Worm (Caenorhabditis elegans): Measurements from ENCODE around the gene srd-40.

DNA sequence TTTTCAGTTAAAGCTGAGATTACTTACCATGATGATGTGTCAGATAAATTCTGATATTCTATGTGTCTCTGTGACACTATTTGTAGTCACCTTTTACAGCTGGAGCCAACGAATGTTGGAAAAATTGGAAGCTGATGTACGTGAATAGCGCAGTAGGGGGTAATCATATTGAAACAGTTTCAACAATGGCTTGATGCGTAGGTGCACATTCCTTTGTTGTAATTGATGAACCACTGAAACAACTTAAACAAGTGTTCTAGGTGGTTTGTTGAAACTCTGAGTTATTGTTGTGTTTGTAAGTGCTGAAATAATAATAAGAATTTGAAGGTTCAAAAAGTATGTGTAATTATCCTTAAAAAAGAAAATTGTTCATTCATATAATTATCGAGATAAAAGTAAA is 33.0 kb downstream of the srd-40 start, which contains the start of gene nspc-12:
- no peak for TF ChIP-seq snpc-4 (tag; optimal IDR thresholded peaks at IDR 0.05)
- no peak for TF ChIP-seq lin-39 (tag; optimal IDR thresholded peaks at IDR 0.05)
- TF ChIP-seq egl-27 (tag; optimal IDR thresholded peaks at IDR 0.05) = no peak
- no peak for TF ChIP-seq ztf-4 (tag; optimal IDR thresholded peaks at IDR 0.05)
- TF ChIP-seq lin-11 (tag; optimal IDR thresholded peaks at IDR 0.05) = no peak
- TF ChIP-seq nhr-11 (tag; optimal IDR thresholded peaks at IDR 0.05) = no peak
- TF ChIP-seq lin-13 (GFP tag; optimal IDR thresholded peaks at IDR 0.05) = no peak

Data from whole organism, L2 larva.